Fruit fly (Drosophila melanogaster) whole organism, embryonic: ENCODE measurements around the gene Cnot4.

Experiments
- B-H1 ChIP-seq: fragments of 200-800 bp; sonication (Bioruptor generic); IDR thresholded peaks from 3 replicates; pipeline ENCODE4 v1.3.6; 2022; ENCODE audit warnings: missing biosample characterization, missing genetic modification characterization
- Bgb ChIP-seq: fragments of 200-800 bp; sonication (Bioruptor generic); IDR thresholded peaks from 2 replicates; pipeline ENCODE4 v1.3.6; 2022; ENCODE audit warnings: missing biosample characterization, missing genetic modification characterization; ENCODE audit not compliant: partially characterized antibody
- CG10267 ChIP-seq: fragments of 200-800 bp; sonication (Bioruptor generic); optimal IDR thresholded peaks from 2 replicates; lab custom pipeline; 2018; ENCODE audit warnings: missing biosample characterization, mild to moderate bottlenecking, missing genetic modification characterization, moderate library complexity
- CG10431 ChIP-seq: fragments of 200-800 bp; sonication (Bioruptor generic); optimal IDR thresholded peaks from 3 replicates; lab custom pipeline; 2018; ENCODE audit warnings: missing biosample characterization, mild to moderate bottlenecking, missing genetic modification characterization
- CG11723 ChIP-seq: fragments of 200-800 bp; sonication (Bioruptor generic); optimal IDR thresholded peaks from 2 replicates; lab custom pipeline; 2017; ENCODE audit warnings: missing biosample characterization, mild to moderate bottlenecking, missing genetic modification characterization
- CG13287 ChIP-seq: fragments of 200-800 bp; sonication (Bioruptor generic); IDR thresholded peaks from 2 replicates; pipeline ENCODE4 v1.3.6; 2022; ENCODE audit warnings: missing biosample characterization, missing genetic modification characterization; ENCODE audit not compliant: partially characterized antibody
- CG14014 ChIP-seq: fragments of 200-800 bp; sonication (Bioruptor generic); IDR thresholded peaks from 2 replicates; pipeline ENCODE4 v1.3.6; 2022; ENCODE audit warnings: missing biosample characterization, missing genetic modification characterization
- CG14667 ChIP-seq: fragments of 200-800 bp; sonication (Bioruptor generic); IDR thresholded peaks from 2 replicates; pipeline ENCODE4 v1.3.6; 2022; ENCODE audit warnings: missing biosample characterization, missing genetic modification characterization
- CG1529 ChIP-seq: fragments of 200-800 bp; sonication (Bioruptor generic); optimal IDR thresholded peaks from 3 replicates; lab custom pipeline; 2018; ENCODE audit warnings: missing biosample characterization, missing genetic modification characterization
- CG15514 ChIP-seq: fragments of 200-800 bp; sonication (Bioruptor generic); optimal IDR thresholded peaks from 3 replicates; lab custom pipeline; 2017; ENCODE audit warnings: missing biosample characterization, missing genetic modification characterization, mild to moderate bottlenecking, moderate library complexity, missing genetic modification reagents
- CG1603 ChIP-seq: fragments of 200-800 bp; sonication (Bioruptor generic); optimal IDR thresholded peaks from 2 replicates; lab custom pipeline; 2019; ENCODE audit warnings: missing biosample characterization, mild to moderate bottlenecking, missing genetic modification characterization, moderate library complexity
- CG17385 ChIP-seq: fragments of 200-800 bp; sonication (Bioruptor generic); optimal IDR thresholded peaks from 3 replicates; lab custom pipeline; 2018; ENCODE audit warnings: missing biosample characterization, mild to moderate bottlenecking, missing genetic modification characterization
- CG1832 ChIP-seq: fragments of 200-800 bp; sonication (Bioruptor generic); optimal IDR thresholded peaks from 2 replicates; lab custom pipeline; 2017; ENCODE audit warnings: missing biosample characterization, mild to moderate bottlenecking, missing genetic modification characterization, inconsistent platforms
- CG18764 ChIP-seq: fragments of 200-800 bp; sonication (Bioruptor generic); optimal IDR thresholded peaks from 3 replicates; lab custom pipeline; 2016; ENCODE audit warnings: missing biosample characterization, missing genetic modification characterization
- CG2116 ChIP-seq: fragments of 200-800 bp; sonication (Bioruptor generic); optimal IDR thresholded peaks from 3 replicates; lab custom pipeline; 2018; ENCODE audit warnings: missing biosample characterization, mild to moderate bottlenecking, missing genetic modification characterization
- CG2712 ChIP-seq: fragments of 200-800 bp; optimal IDR thresholded peaks from 3 replicates; lab custom pipeline; 2019; ENCODE audit warnings: missing biosample characterization, mild to moderate bottlenecking, missing genetic modification characterization, moderate library complexity
- CG2875 ChIP-seq: fragments of 200-800 bp; sonication (Bioruptor generic); optimal IDR thresholded peaks from 2 replicates; lab custom pipeline; 2017; ENCODE audit warnings: missing biosample characterization, mild to moderate bottlenecking, missing genetic modification characterization, missing genetic modification reagents
- CG34376 ChIP-seq: fragments of 200-800 bp; sonication (Bioruptor generic); optimal IDR thresholded peaks from 2 replicates; lab custom pipeline; 2018; ENCODE audit warnings: missing biosample characterization, mild to moderate bottlenecking, missing genetic modification characterization
- CG4707 ChIP-seq: fragments of 200-800 bp; sonication (Bioruptor generic); optimal IDR thresholded peaks from 2 replicates; lab custom pipeline; 2018; ENCODE audit warnings: missing biosample characterization, mild to moderate bottlenecking, missing genetic modification characterization, moderate library complexity
- CG7928 ChIP-seq: fragments of 200-800 bp; sonication (Bioruptor generic); optimal IDR thresholded peaks from 2 replicates; lab custom pipeline; 2017; ENCODE audit warnings: missing biosample characterization, mild to moderate bottlenecking, missing genetic modification characterization
- CG8478 ChIP-seq: fragments of >200 bp; optimal IDR thresholded peaks from 2 replicates; lab custom pipeline; 2018
- CG9215 ChIP-seq: fragments of 200-800 bp; sonication (Bioruptor generic); IDR thresholded peaks from 2 replicates; pipeline ENCODE4 v1.3.6; 2022; ENCODE audit warnings: missing biosample characterization, missing genetic modification characterization
- CHES-1-like ChIP-seq: fragments of 200-800 bp; sonication (Bioruptor generic); optimal IDR thresholded peaks from 2 replicates; lab custom pipeline; 2016; ENCODE audit warnings: missing biosample characterization, missing genetic modification characterization
- Doc2 ChIP-seq: fragments of 200-800 bp; sonication (Bioruptor generic); IDR thresholded peaks from 2 replicates; pipeline ENCODE4 v1.3.6; 2022; ENCODE audit warnings: missing biosample characterization, missing genetic modification characterization
- HLH4C ChIP-seq: fragments of 200-800 bp; sonication (Bioruptor generic); IDR thresholded peaks from 3 replicates; pipeline ENCODE4 v1.3.6; 2022; ENCODE audit warnings: missing biosample characterization, missing genetic modification characterization; ENCODE audit not compliant: partially characterized antibody
- Lim3 ChIP-seq: fragments of 200-800 bp; sonication (Bioruptor generic); IDR thresholded peaks from 2 replicates; pipeline ENCODE4 v1.3.6; 2022; ENCODE audit warnings: missing biosample characterization, missing genetic modification characterization
- NC2α ChIP-seq: fragments of 200-800 bp; sonication (Bioruptor generic); optimal IDR thresholded peaks from 2 replicates; lab custom pipeline; 2016; ENCODE audit warnings: missing biosample characterization, missing genetic modification characterization
- NFAT ChIP-seq: fragments of 200-800 bp; sonication (Bioruptor generic); IDR thresholded peaks from 2 replicates; pipeline ENCODE4 v1.3.6; 2022; ENCODE audit warnings: missing biosample characterization, missing genetic modification characterization
- Side ChIP-seq: fragments of 200-800 bp; sonication (Bioruptor generic); optimal IDR thresholded peaks from 2 replicates; lab custom pipeline; 2016; ENCODE audit warnings: missing biosample characterization, missing genetic modification characterization
- Spps ChIP-seq: fragments of 200-800 bp; sonication (Bioruptor generic); optimal IDR thresholded peaks from 2 replicates; lab custom pipeline; 2018; ENCODE audit warnings: missing biosample characterization, mild to moderate bottlenecking, missing genetic modification characterization
- Sry-δ ChIP-seq: fragments of 200-800 bp; sonication (Bioruptor generic); optimal IDR thresholded peaks from 2 replicates; lab custom pipeline; 2016; ENCODE audit warnings: missing biosample characterization, missing genetic modification characterization
- Xbp1 ChIP-seq: fragments of 200-800 bp; sonication (Bioruptor generic); optimal IDR thresholded peaks from 3 replicates; lab custom pipeline; 2016; ENCODE audit warnings: missing biosample characterization, mild to moderate bottlenecking, missing genetic modification characterization
- ato ChIP-seq: fragments of 200-800 bp; sonication (Bioruptor generic); IDR thresholded peaks from 2 replicates; pipeline ENCODE4 v1.3.6; 2022; ENCODE audit warnings: missing biosample characterization, missing genetic modification characterization; ENCODE audit not compliant: partially characterized antibody
- dmrt11E ChIP-seq: fragments of 200-800 bp; sonication (Bioruptor generic); optimal IDR thresholded peaks from 3 replicates; lab custom pipeline; 2018; ENCODE audit warnings: missing biosample characterization, mild to moderate bottlenecking, missing genetic modification characterization, moderate library complexity
- dpn ChIP-seq, 2 experiments: fragments of 200-800 bp; sonication (Bioruptor generic); optimal IDR thresholded peaks; 3 replicates each; lab custom pipeline; 2016; ENCODE audit warnings: missing biosample characterization in 2 of 2, missing genetic modification characterization in 2 of 2
- fd64A ChIP-seq: fragments of 200-800 bp; sonication (Bioruptor generic); optimal IDR thresholded peaks from 3 replicates; lab custom pipeline; 2018; ENCODE audit warnings: missing biosample characterization, mild to moderate bottlenecking, missing genetic modification characterization
- hb ChIP-seq: fragments of 200-800 bp; sonication (Bioruptor generic); IDR thresholded peaks from 3 replicates; pipeline ENCODE4 v1.3.6; 2022; ENCODE audit warnings: missing biosample characterization, missing genetic modification characterization; ENCODE audit not compliant: partially characterized antibody
- ind ChIP-seq: fragments of 200-800 bp; sonication (Bioruptor generic); optimal IDR thresholded peaks from 3 replicates; lab custom pipeline; 2016; ENCODE audit warnings: missing biosample characterization, missing genetic modification characterization
- lilli ChIP-seq: fragments of 200-800 bp; sonication (Bioruptor generic); optimal IDR thresholded peaks from 3 replicates; lab custom pipeline; 2016; ENCODE audit warnings: missing biosample characterization, missing genetic modification characterization
- lmd ChIP-seq: fragments of 200-800 bp; sonication (Bioruptor generic); IDR thresholded peaks from 2 replicates; pipeline ENCODE4 v1.3.6; 2022; ENCODE audit warnings: missing biosample characterization, missing genetic modification characterization
- lola ChIP-seq, 3 experiments: fragments of >200 bp in 2 of 3; fragments of 200-800 bp in 1 of 3; sonication (Bioruptor generic) in 1 of 3; optimal IDR thresholded peaks; 2 replicates each; lab custom pipeline; 2017 to 2019; ENCODE audit warnings: missing biosample characterization in 3 of 3, missing genetic modification characterization in 3 of 3, mild to moderate bottlenecking in 1 of 3, moderate library complexity in 1 of 3
- pzg ChIP-seq: fragments of 200-800 bp; sonication (Bioruptor generic); optimal IDR thresholded peaks from 3 replicates; lab custom pipeline; 2018; ENCODE audit warnings: missing biosample characterization, mild to moderate bottlenecking, missing genetic modification characterization, moderate library complexity
- seq ChIP-seq: fragments of 200-800 bp; sonication (Bioruptor generic); IDR thresholded peaks from 2 replicates; pipeline ENCODE4 v1.3.6; 2022; ENCODE audit warnings: missing biosample characterization, missing genetic modification characterization
- sim ChIP-seq: fragments of 200-800 bp; sonication (Bioruptor generic); IDR thresholded peaks from 2 replicates; pipeline ENCODE4 v1.3.6; 2022; ENCODE audit warnings: missing biosample characterization, missing genetic modification characterization
- sisA ChIP-seq: fragments of 200-800 bp; sonication (Bioruptor generic); IDR thresholded peaks from 2 replicates; pipeline ENCODE4 v1.3.6; 2022; ENCODE audit warnings: missing biosample characterization, missing genetic modification characterization
- tap ChIP-seq: fragments of 200-800 bp; optimal IDR thresholded peaks from 3 replicates; lab custom pipeline; 2019; ENCODE audit warnings: missing biosample characterization, mild to moderate bottlenecking, missing genetic modification characterization, moderate library complexity
- trem ChIP-seq: fragments of 200-800 bp; optimal IDR thresholded peaks from 3 replicates; lab custom pipeline; 2019; ENCODE audit warnings: missing biosample characterization, mild to moderate bottlenecking, missing genetic modification characterization, moderate library complexity
- ttk ChIP-seq: fragments of 200-800 bp; sonication (Bioruptor generic); IDR thresholded peaks from 2 replicates; pipeline ENCODE4 v2.1.2; 2022; ENCODE audit warnings: missing biosample characterization, missing genetic modification characterization
- usp ChIP-seq: fragments of >200 bp; optimal IDR thresholded peaks from 2 replicates; lab custom pipeline; 2017; ENCODE audit warnings: missing biosample characterization, missing genetic modification characterization
- zf30C ChIP-seq: fragments of 200-800 bp; sonication (Bioruptor generic); optimal IDR thresholded peaks from 3 replicates; lab custom pipeline; 2018; ENCODE audit warnings: missing biosample characterization, mild to moderate bottlenecking, missing genetic modification characterization

Gene Cnot4

dm6 chr2L:10362408-10363067 is 34.0 kb upstream of the Cnot4 start, which contains the start of the genes Cand1 and pim (continued):
- TF ChIP-seq Lim3 (GFP tag; lab: Robert Waterston, UW) (no peak), sisA (GFP tag; lab: Robert Waterston, UW) (no peak), CHES-1-like (GFP tag; lab: Kevin White, UChicago) (no peak), CG34376 (GFP tag; lab: Kevin White, UChicago) (no peak), CG2875 (GFP tag; lab: Kevin White, UChicago) (no peak), lmd (GFP tag; lab: Robert Waterston, UW) (no peak), CG14667 (GFP tag; lab: Robert Waterston, UW) (no peak), Doc2 (GFP tag; lab: Robert Waterston, UW) (no peak), CG1603 (peak; percentile 91), CG11723 (GFP tag; lab: Kevin White, UChicago) (no peak), CG1529 (GFP tag; lab: Kevin White, UChicago) (no peak), Sry-δ (GFP tag; lab: Kevin White, UChicago) (peak; percentile 81), Spps (tag; lab: Kevin White, UChicago) (no peak), dpn (GFP tag; optimal IDR thresholded peaks at IDR 0.05; lab: Kevin White, UChicago) (peak in 1 of 2 experiments; percentile 12), ttk (GFP tag; lab: Robert Waterston, UW) (no peak), fd64A (GFP tag; lab: Kevin White, UChicago) (no peak), NFAT (GFP tag; lab: Robert Waterston, UW) (no peak), lilli (GFP tag; lab: Kevin White, UChicago) (no peak), CG17385 (GFP tag; lab: Kevin White, UChicago) (no peak), CG15514 (peak; percentile 38), CG10431 (GFP tag; lab: Kevin White, UChicago) (peak; percentile 36), trem (tag; lab: Kevin White, UChicago) (peak; percentile 81), CG13287 (GFP tag; lab: Robert Waterston, UW) (peak; percentile 79), ind (no peak), CG8478 (lab: Kevin White, UChicago) (no peak), CG1832 (GFP tag; lab: Kevin White, UChicago) (no peak), B-H1 (no peak), CG9215 (no peak), ato (GFP tag; lab: Robert Waterston, UW) (no peak), sim (GFP tag; lab: Robert Waterston, UW) (no peak), pzg (GFP tag; lab: Kevin White, UChicago) (peak; percentile 58), lola (GFP tag; optimal IDR thresholded peaks at IDR 0.05; lab: Kevin White, UChicago) (peak in 1 of 3 experiments; percentile 19), HLH4C (peak; percentile 54; the same call in 1 of the 3 replicates), tap (no peak), Xbp1 (peak; percentile 10), CG18764 (GFP tag; lab: Kevin White, UChicago) (no peak), Side (GFP tag; lab: Kevin White, UChicago) (no peak), hb (GFP tag; lab: Robert Waterston, UW) (no peak), CG10267 (tag; lab: Kevin White, UChicago) (peak; percentile 54), zf30C (GFP tag; lab: Kevin White, UChicago) (no peak), Bgb (GFP tag; lab: Robert Waterston, UW) (peak; percentile 65), CG2116 (GFP tag; lab: Kevin White, UChicago) (peak; percentile 31), CG7928 (no peak), NC2α (GFP tag; lab: Kevin White, UChicago) (no peak), CG14014 (GFP tag; lab: Robert Waterston, UW) (no peak), dmrt11E (tag; lab: Kevin White, UChicago) (peak; percentile 36), seq (GFP tag; lab: Robert Waterston, UW) (no peak), usp (GFP tag; lab: Kevin White, UChicago) (no peak), CG4707 (GFP tag; lab: Kevin White, UChicago) (no peak), CG2712 (tag; lab: Kevin White, UChicago) (peak; percentile 63)
